Fruit fly (Drosophila melanogaster) whole organism, prepupa: Measurements from ENCODE around the gene CG31760.

ENCODE experiments used
- CG10631 ChIP-seq: fragments of 200-800 bp; sonication (Bioruptor generic); optimal IDR thresholded peaks from 2 replicates; lab custom pipeline; 2016; ENCODE audit warnings: missing biosample characterization, missing genetic modification characterization
- CG10669 ChIP-seq: fragments of 200-800 bp; sonication (Bioruptor generic); optimal IDR thresholded peaks from 3 replicates; lab custom pipeline; 2018; ENCODE audit warnings: missing biosample characterization, mild to moderate bottlenecking, missing genetic modification characterization, moderate library complexity
- CG11294 ChIP-seq: fragments of 200-800 bp; sonication (Bioruptor generic); IDR thresholded peaks from 2 replicates; pipeline ENCODE4 v1.3.6; 2022; ENCODE audit warnings: missing biosample characterization, missing genetic modification characterization
- CG11762 ChIP-seq: fragments of 200-800 bp; sonication (Bioruptor generic); optimal IDR thresholded peaks from 3 replicates; lab custom pipeline; 2016; ENCODE audit warnings: missing biosample characterization, missing genetic modification characterization; ENCODE audit not compliant: insufficient read depth
- CG11902 ChIP-seq: fragments of 200-800 bp; sonication (Bioruptor generic); optimal IDR thresholded peaks from 3 replicates; lab custom pipeline; 2016; ENCODE audit warnings: missing biosample characterization, missing genetic modification characterization
- CG15336 ChIP-seq: fragments of 200-800 bp; sonication (Bioruptor generic); IDR thresholded peaks from 2 replicates; pipeline ENCODE4 v1.3.6; 2022; ENCODE audit warnings: missing biosample characterization, missing genetic modification characterization
- CG1621 ChIP-seq: fragments of 200-800 bp; sonication (Bioruptor generic); optimal IDR thresholded peaks from 3 replicates; lab custom pipeline; 2018; ENCODE audit warnings: missing biosample characterization, mild to moderate bottlenecking, missing genetic modification characterization
- CG16779 ChIP-seq: fragments of 200-800 bp; sonication (Bioruptor generic); optimal IDR thresholded peaks from 3 replicates; lab custom pipeline; 2017; ENCODE audit warnings: missing biosample characterization, mild to moderate bottlenecking, missing genetic modification characterization
- CG3032 ChIP-seq: fragments of 200-800 bp; optimal IDR thresholded peaks from 2 replicates; lab custom pipeline; 2019; ENCODE audit warnings: missing biosample characterization, mild to moderate bottlenecking, missing genetic modification characterization, moderate library complexity
- CG32006 ChIP-seq: fragments of 200-800 bp; sonication (Bioruptor generic); optimal IDR thresholded peaks from 3 replicates; lab custom pipeline; 2017; ENCODE audit warnings: missing biosample characterization, mild to moderate bottlenecking, missing genetic modification characterization
- CG3919 ChIP-seq: fragments of 200-800 bp; sonication (Bioruptor generic); optimal IDR thresholded peaks from 3 replicates; lab custom pipeline; 2016; ENCODE audit warnings: missing biosample characterization, missing genetic modification characterization
- CG6163 ChIP-seq: fragments of 200-800 bp; sonication (Bioruptor generic); IDR thresholded peaks from 3 replicates; pipeline ENCODE4 v1.3.6; 2022; ENCODE audit warnings: missing biosample characterization, missing genetic modification characterization
- CG6276 ChIP-seq: fragments of 200-800 bp; sonication (Bioruptor generic); optimal IDR thresholded peaks from 2 replicates; lab custom pipeline; 2017; ENCODE audit warnings: missing biosample characterization, mild to moderate bottlenecking, missing genetic modification characterization
- CG6792 ChIP-seq: fragments of 200-800 bp; sonication (Bioruptor generic); optimal IDR thresholded peaks from 3 replicates; lab custom pipeline; 2016; ENCODE audit warnings: missing biosample characterization, missing genetic modification characterization
- CG6808 ChIP-seq: fragments of 200-800 bp; sonication (Bioruptor generic); optimal IDR thresholded peaks from 3 replicates; lab custom pipeline; 2017; ENCODE audit warnings: missing biosample characterization, missing genetic modification characterization, mild to moderate bottlenecking, moderate library complexity, missing genetic modification reagents
- CG6854 ChIP-seq: fragments of 200-800 bp; sonication (Bioruptor generic); optimal IDR thresholded peaks from 2 replicates; lab custom pipeline; 2017; ENCODE audit warnings: missing biosample characterization, mild to moderate bottlenecking, missing genetic modification characterization
- CG8319 ChIP-seq: fragments of 200-800 bp; sonication (Bioruptor generic); optimal IDR thresholded peaks from 3 replicates; lab custom pipeline; 2016; ENCODE audit warnings: missing biosample characterization, missing genetic modification characterization
- CG8632 ChIP-seq: fragments of 200-800 bp; sonication (Bioruptor generic); optimal IDR thresholded peaks from 3 replicates; lab custom pipeline; 2016; ENCODE audit warnings: missing biosample characterization, missing genetic modification characterization
- CG9139 ChIP-seq: fragments of 200-800 bp; sonication (Bioruptor generic); optimal IDR thresholded peaks from 3 replicates; lab custom pipeline; 2017; ENCODE audit warnings: missing biosample characterization, mild to moderate bottlenecking, missing genetic modification characterization
- Eip75B ChIP-seq: fragments of 200-800 bp; sonication (Bioruptor generic); optimal IDR thresholded peaks from 3 replicates; lab custom pipeline; 2016; ENCODE audit warnings: missing biosample characterization, missing genetic modification characterization
- Eip78C ChIP-seq: fragments of 200-800 bp; sonication (Bioruptor generic); peaks from one replicate; lab custom pipeline; 2016; ENCODE audit warnings: missing biosample characterization, missing genetic modification characterization
- Ets21C ChIP-seq: fragments of 200-800 bp; sonication (Bioruptor generic); optimal IDR thresholded peaks from 3 replicates; lab custom pipeline; 2016; ENCODE audit warnings: missing biosample characterization, missing genetic modification characterization
- Hr39 ChIP-seq: fragments of 200-800 bp; sonication (Bioruptor generic); optimal IDR thresholded peaks from 2 replicates; lab custom pipeline; 2016; ENCODE audit warnings: missing biosample characterization, missing genetic modification characterization
- Hr4 ChIP-seq: fragments of 200-800 bp; sonication (Bioruptor generic); optimal IDR thresholded peaks from 3 replicates; lab custom pipeline; 2016; ENCODE audit warnings: missing biosample characterization, missing genetic modification characterization
- Lpt ChIP-seq: fragments of 200-800 bp; sonication (Bioruptor generic); optimal IDR thresholded peaks from 3 replicates; lab custom pipeline; 2016; ENCODE audit warnings: missing biosample characterization, missing genetic modification characterization
- OdsH ChIP-seq: fragments of 200-800 bp; sonication (Bioruptor generic); optimal IDR thresholded peaks from 3 replicates; lab custom pipeline; 2016; ENCODE audit warnings: missing biosample characterization, missing genetic modification characterization
- Sox14 ChIP-seq: fragments of 200-800 bp; sonication (Bioruptor generic); optimal IDR thresholded peaks from 3 replicates; lab custom pipeline; 2016; ENCODE audit warnings: missing biosample characterization, missing genetic modification characterization
- achi ChIP-seq: fragments of 200-800 bp; sonication (Bioruptor generic); optimal IDR thresholded peaks from 3 replicates; lab custom pipeline; 2016; ENCODE audit warnings: missing biosample characterization, missing genetic modification characterization
- acj6 ChIP-seq: fragments of 200-800 bp; sonication (Bioruptor generic); optimal IDR thresholded peaks from 3 replicates; lab custom pipeline; 2016; ENCODE audit warnings: missing biosample characterization, missing genetic modification characterization
- dac ChIP-seq: fragments of 200-800 bp; sonication (Bioruptor generic); optimal IDR thresholded peaks from 2 replicates; lab custom pipeline; 2017; ENCODE audit warnings: missing biosample characterization, mild to moderate bottlenecking, missing genetic modification characterization
- dsx ChIP-seq: fragments of 200-800 bp; optimal IDR thresholded peaks from 3 replicates; lab custom pipeline; 2019; ENCODE audit warnings: missing biosample characterization, mild to moderate bottlenecking, missing genetic modification characterization, moderate library complexity; ENCODE audit not compliant: poor library complexity, severe bottlenecking
- esn ChIP-seq: fragments of 200-800 bp; sonication (Bioruptor generic); optimal IDR thresholded peaks from 2 replicates; lab custom pipeline; 2016; ENCODE audit warnings: missing biosample characterization, mild to moderate bottlenecking, missing genetic modification characterization, moderate library complexity
- fd59A ChIP-seq: fragments of 200-800 bp; sonication (Bioruptor generic); optimal IDR thresholded peaks from 2 replicates; lab custom pipeline; 2017; ENCODE audit warnings: missing biosample characterization, mild to moderate bottlenecking, missing genetic modification characterization, missing genetic modification reagents
- fd85E ChIP-seq: fragments of 200-800 bp; sonication (Bioruptor generic); optimal IDR thresholded peaks from 3 replicates; lab custom pipeline; 2016; ENCODE audit warnings: missing biosample characterization, missing genetic modification characterization
- fkh ChIP-seq: fragments of 200-800 bp; sonication (Bioruptor generic); optimal IDR thresholded peaks from 3 replicates; lab custom pipeline; 2017; ENCODE audit warnings: missing biosample characterization, mild to moderate bottlenecking, missing genetic modification characterization, moderate library complexity
- salr ChIP-seq, 2 experiments: fragments of 200-800 bp; sonication (Bioruptor generic); optimal IDR thresholded peaks; 3 replicates each; lab custom pipeline; 2016 to 2018; ENCODE audit warnings: missing biosample characterization in 2 of 2, missing genetic modification characterization in 2 of 2, mild to moderate bottlenecking in 1 of 2
- spab ChIP-seq: fragments of 200-800 bp; sonication (Bioruptor generic); optimal IDR thresholded peaks from 2 replicates; lab custom pipeline; 2017; ENCODE audit warnings: missing biosample characterization, mild to moderate bottlenecking, missing genetic modification characterization, missing genetic modification reagents
- ss ChIP-seq, 2 experiments: fragments of 200-800 bp; sonication (Bioruptor generic); optimal IDR thresholded peaks; 2 replicates in 1 of 2; 3 replicates in 1 of 2; lab custom pipeline; 2017 to 2018; ENCODE audit warnings: mild to moderate bottlenecking in 2 of 2, missing biosample characterization in 2 of 2, missing genetic modification characterization in 2 of 2, moderate library complexity in 1 of 2
- svp ChIP-seq: fragments of 200-800 bp; sonication (Bioruptor generic); peaks from one replicate; lab custom pipeline; 2016; ENCODE audit warnings: missing biosample characterization, missing genetic modification characterization
- topi ChIP-seq: fragments of 200-800 bp; sonication (Bioruptor generic); optimal IDR thresholded peaks from 3 replicates; lab custom pipeline; 2016; ENCODE audit warnings: missing biosample characterization, missing genetic modification characterization
- vri ChIP-seq: fragments of 200-800 bp; sonication (Bioruptor generic); optimal IDR thresholded peaks from 3 replicates; lab custom pipeline; 2016; ENCODE audit warnings: missing biosample characterization, mild to moderate bottlenecking, missing genetic modification characterization

CG31760 gene

dm6 chr2L:12192978-12193377, 50.4 kb downstream of the CG31760 start (continued):
- peak; percentile 29 for TF ChIP-seq CG32006
- no peak for TF ChIP-seq CG6808 (GFP tag; lab: Kevin White, UChicago)
- 0 out of 2 replicates have a peak, but pooled peaks have one; percentile 25 for TF ChIP-seq CG15336
- TF ChIP-seq spab: peak; percentile 41
- peak; percentile 56 for TF ChIP-seq CG10631 (GFP tag; lab: Kevin White, UChicago)
- peak in 1 of 2 experiments; percentile 16 for TF ChIP-seq ss (GFP tag; optimal IDR thresholded peaks at IDR 0.05; lab: Kevin White, UChicago)
- peak; percentile 44 for TF ChIP-seq Sox14
- TF ChIP-seq CG1621 (tag; lab: Kevin White, UChicago): peak; percentile 7
- TF ChIP-seq CG6854 (GFP tag; lab: Kevin White, UChicago): no peak
- peak; percentile 35 for TF ChIP-seq dsx (GFP tag; lab: Kevin White, UChicago)
- no peak for TF ChIP-seq CG8632
- TF ChIP-seq acj6: peak; percentile 31
- TF ChIP-seq CG6792 (GFP tag; lab: Kevin White, UChicago): peak; percentile 21
- TF ChIP-seq Eip78C (GFP tag; lab: Kevin White, UChicago): peak; percentile 68
- peak; percentile 80 for TF ChIP-seq svp
- TF ChIP-seq esn (GFP tag; lab: Kevin White, UChicago): peak; percentile 64
- TF ChIP-seq fd85E (GFP tag; lab: Kevin White, UChicago): no peak
- TF ChIP-seq CG11762 (GFP tag; lab: Kevin White, UChicago): no peak
- TF ChIP-seq vri: peak; percentile 6
- TF ChIP-seq CG3919: no peak
- TF ChIP-seq CG6276 (GFP tag; lab: Kevin White, UChicago): no peak
- no peak for TF ChIP-seq CG11294 (GFP tag; lab: Robert Waterston, UW)
- no peak for TF ChIP-seq dac (GFP tag; lab: Kevin White, UChicago)
- TF ChIP-seq fkh: no peak
- TF ChIP-seq CG11902 (GFP tag; lab: Kevin White, UChicago): no peak
- TF ChIP-seq Eip75B: peak; percentile 35
- TF ChIP-seq fd59A (GFP tag; lab: Kevin White, UChicago): peak; percentile 2
- TF ChIP-seq Hr4 (GFP tag; lab: Kevin White, UChicago): no peak
- TF ChIP-seq, all 60 proteins: peak for 30

- no peak for TF ChIP-seq CG32006
- peak; percentile 61 for TF ChIP-seq fkh
- TF ChIP-seq svp: peak; percentile 17
- TF ChIP-seq Hr39 (GFP tag; lab: Kevin White, UChicago): no peak
- TF ChIP-seq, all 60 proteins: peak for 2
Observed at dm6 chr2L:12194858-12195257, 52.3 kb downstream of the CG31760 start.

dm6 chr2L:12200990-12201389, 58.4 kb downstream of the CG31760 start:
- TF ChIP-seq CG15336 (no peak), Lpt (GFP tag; lab: Kevin White, UChicago) (no peak), CG16779 (tag; lab: Kevin White, UChicago) (no peak), fd59A (GFP tag; lab: Kevin White, UChicago) (no peak), Ets21C (GFP tag; lab: Kevin White, UChicago) (no peak), CG10669 (GFP tag; lab: Kevin White, UChicago) (no peak), dac (GFP tag; lab: Kevin White, UChicago) (no peak), achi (GFP tag; lab: Kevin White, UChicago) (no peak), salr (GFP tag; optimal IDR thresholded peaks at IDR 0.05; lab: Kevin White, UChicago) (no peak), OdsH (GFP tag; lab: Kevin White, UChicago) (no peak), Eip75B (no peak), Eip78C (GFP tag; lab: Kevin White, UChicago) (no peak), CG6163 (GFP tag; lab: Robert Waterston, UW) (no peak), topi (GFP tag; lab: Kevin White, UChicago) (no peak), CG9139 (no peak), CG3032 (tag; lab: Kevin White, UChicago) (no peak), CG8319 (GFP tag; lab: Kevin White, UChicago) (no peak)
